Fruit fly (Drosophila melanogaster) whole organism, larva: Measurements from ENCODE around the gene SdicC.
"Not testable (repeated sequence)": the region's sequence is repeated elsewhere in the genome, so short reads cannot be mapped to it uniquely, and the experiment has no call there.

Experiments
- noc ChIP-seq: fragments of 200-800 bp; sonication (Bioruptor generic); optimal IDR thresholded peaks from 3 replicates; lab custom pipeline; 2019; ENCODE audit warnings: missing biosample characterization, mild to moderate bottlenecking, missing genetic modification characterization, moderate library complexity

SdicC gene

dm6 chrX:20217159-20217558, at the start of gene SdicC:
SdicC (minus strand) TSS chrX:20217259.
- TF ChIP-seq noc, result not testable (repeated sequence)

dm6 chrX:20258939-20259338, 41.9 kb upstream of the SdicC start, which contains the start of gene CG42577:
CG42577 (plus strand) TSS chrX:20259239.
- not testable (repeated sequence) for TF ChIP-seq noc

dm6 chrX:20256849-20257590, 40.0 kb upstream of the SdicC start, which contains the start of gene CG17065:
CG17065 (minus strand) TSS chrX:20257199.
- no peak for TF ChIP-seq noc

- TF ChIP-seq noc, result no peak
Observed at dm6 chrX:20255977-20256376, 38.9 kb upstream of the SdicC start.

- no peak for TF ChIP-seq noc
Observed at dm6 chrX:20251586-20252160, 34.6 kb upstream of the SdicC start.

- TF ChIP-seq noc, result no peak
Observed at dm6 chrX:20251069-20251468, 34.0 kb upstream of the SdicC start, which contains the start of the genes CG17068 and Rab10. CG17068 (minus strand) TSS chrX:20251093. Rab10 (plus strand) TSS chrX:20251338.

dm6 chrX:20247710-20248109, 30.7 kb upstream of the SdicC start:
- no peak for TF ChIP-seq noc

- TF ChIP-seq noc, result no peak
Observed at dm6 chrX:20245218-20245863, 28.3 kb upstream of the SdicC start.

dm6 chrX:20244278-20244677, 27.2 kb upstream of the SdicC start, which contains the start of gene Peritrophin-A:
Peritrophin-A (plus strand) TSS chrX:20244647.
- TF ChIP-seq noc, result no peak

dm6 chrX:20243274-20243839, 26.3 kb upstream of the SdicC start:
- no peak for TF ChIP-seq noc

dm6 chrX:20240518-20241186, 23.6 kb upstream of the SdicC start:
- no peak for TF ChIP-seq noc

- TF ChIP-seq noc, result no peak
Observed at dm6 chrX:20239608-20239941, 22.5 kb upstream of the SdicC start, which contains the start of gene obst-A. obst-A (plus strand) TSS chrX:20239855.

- no peak for TF ChIP-seq noc
Observed at dm6 chrX:20238736-20239607, 21.9 kb upstream of the SdicC start.

- TF ChIP-seq noc, result no peak
Observed at dm6 chrX:20237914-20238313, 20.9 kb upstream of the SdicC start.

- TF ChIP-seq noc, result peak; percentile 38
Observed at dm6 chrX:20235794-20236513, 18.9 kb upstream of the SdicC start, which contains the start of gene sw. sw (minus strand) TSS chrX:20236382.
